Fruit fly (Drosophila melanogaster) whole organism: ENCODE measurements around the gene Sfp24Bc.

Experiments
- CG8478 ChIP-seq: fragments of >200 bp; optimal IDR thresholded peaks from 2 replicates; lab custom pipeline; 2018; ENCODE audit warnings: inconsistent platforms
- Dll ChIP-seq: fragments of >200 bp; optimal IDR thresholded peaks from 2 replicates; lab custom pipeline; 2017
- EcR ChIP-seq, 2 experiments: fragments of >200 bp; optimal IDR thresholded peaks; 2 replicates each; lab custom pipeline; 2017; ENCODE audit warnings: missing biosample characterization in 2 of 2, missing genetic modification characterization in 2 of 2, missing genetic modification reagents in 2 of 2
- pan ChIP-seq: fragments of >200 bp; optimal IDR thresholded peaks from 2 replicates; lab custom pipeline; 2017
- psq ChIP-seq: fragments of >200 bp; optimal IDR thresholded peaks from 2 replicates; lab custom pipeline; 2017
- usp ChIP-seq: fragments of >200 bp; optimal IDR thresholded peaks from 2 replicates; lab custom pipeline; 2017; ENCODE audit warnings: missing biosample characterization, missing genetic modification characterization, mixed read lengths

The Sfp24Bc gene

dm6 chr2L:3648173-3648972, 22.0 kb downstream of the Sfp24Bc start:
- TF ChIP-seq psq (lab: Kevin White, UChicago) (no peak), CG8478 (no peak), EcR (GFP tag; optimal IDR thresholded peaks at IDR 0.05; lab: Kevin White, UChicago) (no peak), usp (GFP tag; lab: Kevin White, UChicago) (no peak)

- no peak for TF ChIP-seq pan (lab: Kevin White, UChicago)
- TF ChIP-seq Dll, result no peak
- TF ChIP-seq usp (GFP tag; lab: Kevin White, UChicago), result no peak
- no peak for TF ChIP-seq psq (lab: Kevin White, UChicago)
- TF ChIP-seq EcR (GFP tag; optimal IDR thresholded peaks at IDR 0.05; lab: Kevin White, UChicago), result no peak
- no peak for TF ChIP-seq CG8478
Observed at dm6 chr2L:3647521-3648172, 22.7 kb downstream of the Sfp24Bc start.

DNA sequence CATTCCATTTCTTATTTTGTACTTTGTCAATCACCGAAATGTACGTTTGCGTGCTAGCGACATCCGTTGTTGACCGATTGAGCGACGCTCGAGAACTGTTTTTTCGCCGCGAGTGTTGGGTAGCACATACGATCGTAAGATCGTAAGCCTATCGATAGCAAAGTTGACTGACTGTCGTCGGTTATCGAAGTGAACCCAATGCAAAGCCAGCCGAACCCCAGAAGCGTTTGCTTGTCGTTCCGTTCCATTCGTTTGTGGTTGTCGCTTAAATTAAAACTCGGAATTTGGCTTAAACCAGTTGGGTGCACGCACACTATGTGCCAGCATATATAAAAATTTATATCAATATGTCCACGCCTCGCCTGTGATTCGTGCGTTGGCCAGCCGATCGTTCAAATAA, 24.3 kb downstream of the Sfp24Bc start:
- TF ChIP-seq pan (lab: Kevin White, UChicago) (no peak), Dll (no peak), EcR (GFP tag; optimal IDR thresholded peaks at IDR 0.05; lab: Kevin White, UChicago) (no peak), CG8478 (no peak), psq (lab: Kevin White, UChicago) (no peak), usp (GFP tag; lab: Kevin White, UChicago) (no peak)

dm6 chr2L:3645339-3645738, 25.0 kb downstream of the Sfp24Bc start:
- TF ChIP-seq Dll (no peak), EcR (GFP tag; optimal IDR thresholded peaks at IDR 0.05; lab: Kevin White, UChicago) (no peak), usp (GFP tag; lab: Kevin White, UChicago) (no peak), psq (lab: Kevin White, UChicago) (no peak), pan (lab: Kevin White, UChicago) (no peak), CG8478 (no peak)

- TF ChIP-seq psq (lab: Kevin White, UChicago) (no peak), pan (lab: Kevin White, UChicago) (no peak), CG8478 (no peak), Dll (no peak), EcR (GFP tag; optimal IDR thresholded peaks at IDR 0.05; lab: Kevin White, UChicago) (no peak), usp (GFP tag; lab: Kevin White, UChicago) (no peak)
Observed at dm6 chr2L:3642148-3642920, 28.0 kb downstream of the Sfp24Bc start.

- TF ChIP-seq EcR (GFP tag; optimal IDR thresholded peaks at IDR 0.05; lab: Kevin White, UChicago), result no peak
- TF ChIP-seq usp (GFP tag; lab: Kevin White, UChicago), result no peak
- no peak for TF ChIP-seq Dll
- no peak for TF ChIP-seq CG8478
- TF ChIP-seq pan (lab: Kevin White, UChicago), result no peak
- TF ChIP-seq psq (lab: Kevin White, UChicago), result no peak
Observed at dm6 chr2L:3640952-3641351, 29.4 kb downstream of the Sfp24Bc start.

DNA sequence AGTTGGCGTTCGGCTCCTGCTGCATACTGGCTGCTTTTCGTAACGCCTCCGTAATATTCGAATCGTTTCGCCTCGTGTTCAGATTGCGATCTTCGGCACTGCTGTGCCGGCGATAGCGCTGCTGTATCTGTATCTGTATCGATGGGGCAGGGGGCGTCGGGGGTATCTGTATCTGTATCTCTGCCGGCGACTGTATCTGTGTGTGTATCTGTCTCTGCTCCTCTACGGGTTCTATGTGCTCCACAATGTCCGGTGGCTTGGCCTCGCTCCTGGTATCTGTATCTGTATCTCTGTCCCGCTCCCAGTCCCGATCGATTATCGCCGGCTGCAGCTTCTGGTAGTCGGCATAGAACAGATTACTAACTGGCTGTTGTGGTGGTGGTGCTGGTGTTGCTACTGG, 30.5 kb downstream of the Sfp24Bc start:
- TF ChIP-seq pan (lab: Kevin White, UChicago) (no peak), CG8478 (no peak), psq (lab: Kevin White, UChicago) (no peak), usp (GFP tag; lab: Kevin White, UChicago) (no peak), EcR (GFP tag; optimal IDR thresholded peaks at IDR 0.05; lab: Kevin White, UChicago) (no peak), Dll (no peak)

DNA sequence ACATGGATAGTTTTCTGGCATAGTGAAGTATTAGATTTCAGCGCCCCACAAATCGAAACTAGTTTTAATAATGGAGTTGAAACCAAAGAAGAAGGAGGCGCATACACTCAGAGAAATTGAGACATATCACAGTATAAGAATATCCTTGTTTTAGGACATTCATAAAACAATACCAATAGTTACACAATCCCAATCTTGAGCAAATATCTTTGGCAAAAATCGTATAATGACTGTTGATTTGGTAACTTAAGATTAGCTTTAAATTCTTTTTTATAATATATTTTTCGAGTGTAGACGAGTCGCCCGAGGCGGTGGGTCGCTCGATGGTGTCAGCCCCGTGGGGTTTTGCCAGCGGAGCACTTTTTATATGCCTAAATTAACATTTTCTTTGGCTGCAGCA, 34.9 kb downstream of the Sfp24Bc start:
- no peak for TF ChIP-seq pan (lab: Kevin White, UChicago)
- TF ChIP-seq Dll, result no peak
- no peak for TF ChIP-seq CG8478
- TF ChIP-seq psq (lab: Kevin White, UChicago), result no peak
- TF ChIP-seq EcR (GFP tag; optimal IDR thresholded peaks at IDR 0.05; lab: Kevin White, UChicago), result no peak
- no peak for TF ChIP-seq usp (GFP tag; lab: Kevin White, UChicago)

- TF ChIP-seq Dll (no peak), EcR (GFP tag; optimal IDR thresholded peaks at IDR 0.05; lab: Kevin White, UChicago) (no peak), usp (GFP tag; lab: Kevin White, UChicago) (no peak), psq (lab: Kevin White, UChicago) (no peak), CG8478 (no peak), pan (lab: Kevin White, UChicago) (no peak)
Observed at dm6 chr2L:3633871-3634270, 36.5 kb downstream of the Sfp24Bc start.

DNA sequence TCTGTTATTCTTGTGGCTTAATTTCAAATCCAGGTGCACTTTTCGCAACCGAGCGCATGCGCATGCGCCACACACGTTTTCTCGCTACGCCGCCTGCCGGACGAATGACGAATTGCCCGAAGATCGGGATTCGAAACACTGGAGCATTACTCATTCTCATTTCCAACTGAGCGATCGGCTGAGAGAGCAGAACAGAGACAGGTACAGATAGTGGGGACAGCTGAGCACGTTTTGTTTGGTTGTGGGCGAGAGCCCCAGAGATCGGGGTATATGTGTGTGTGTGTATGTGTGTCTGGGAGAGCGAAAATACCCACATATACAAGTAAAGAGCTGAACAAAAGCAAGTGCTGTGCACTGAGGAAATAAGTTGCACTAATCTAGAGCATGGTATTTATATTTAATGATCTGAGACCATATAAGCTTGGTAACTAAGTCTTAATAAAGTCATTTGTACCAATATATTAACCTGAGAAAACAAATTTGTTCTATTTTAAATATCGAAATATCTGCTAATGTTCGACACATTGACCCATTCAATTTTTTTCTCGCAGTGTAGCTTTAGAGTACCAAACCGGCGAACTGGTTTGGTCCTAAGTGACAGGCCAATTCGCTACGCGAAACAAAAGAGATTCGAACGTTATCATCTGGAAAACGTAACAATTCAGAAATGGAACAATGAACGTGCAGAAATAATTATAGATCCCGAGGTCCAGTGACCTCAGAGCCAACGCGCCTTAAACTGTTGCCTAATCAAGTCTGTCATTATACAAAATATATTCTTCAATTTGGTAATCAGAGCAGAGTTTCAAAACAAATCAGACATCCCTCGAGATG, 38.1 kb downstream of the Sfp24Bc start:
- TF ChIP-seq Dll (peak; percentile 88), psq (lab: Kevin White, UChicago) (no peak)
